Fruit fly (Drosophila melanogaster) whole organism, embryonic: ENCODE measurements around the gene CG1774.

Experiments
- Blimp-1 ChIP-seq: fragments of 200-800 bp; sonication (Bioruptor generic); optimal IDR thresholded peaks from 3 replicates; lab custom pipeline; 2018; ENCODE audit warnings: missing biosample characterization, missing genetic modification characterization, mild to moderate bottlenecking, moderate library complexity, missing genetic modification reagents
- CG11456 ChIP-seq: fragments of 200-800 bp; sonication (Bioruptor generic); IDR thresholded peaks from 3 replicates; pipeline ENCODE4 v1.3.6; 2022; ENCODE audit warnings: missing biosample characterization, missing genetic modification characterization
- CG14710 ChIP-seq: fragments of 200-800 bp; sonication (Bioruptor generic); optimal IDR thresholded peaks from 3 replicates; lab custom pipeline; 2019; ENCODE audit warnings: missing biosample characterization, mild to moderate bottlenecking, missing genetic modification characterization, moderate library complexity
- CG17361 ChIP-seq: fragments of 200-800 bp; sonication (Bioruptor generic); IDR thresholded peaks from 3 replicates; pipeline ENCODE4 v1.3.6; 2022; ENCODE audit warnings: missing biosample characterization, missing genetic modification characterization
- CG5953 ChIP-seq: fragments of 200-800 bp; sonication (Bioruptor generic); IDR thresholded peaks from 2 replicates; pipeline ENCODE4 v1.3.6; 2022; ENCODE audit warnings: missing biosample characterization, missing genetic modification characterization
- Gug ChIP-seq: fragments of 200-800 bp; sonication (Bioruptor generic); IDR thresholded peaks from 4 replicates; pipeline ENCODE4 v1.3.6; 2022; ENCODE audit warnings: missing biosample characterization, missing genetic modification characterization
- Hand ChIP-seq: fragments of 200-800 bp; sonication (Bioruptor generic); optimal IDR thresholded peaks from 2 replicates; lab custom pipeline; 2017; ENCODE audit warnings: mild to moderate bottlenecking, missing biosample characterization, missing genetic modification reagents, missing genetic modification characterization
- Mes4 ChIP-seq: fragments of 200-800 bp; sonication (Bioruptor generic); optimal IDR thresholded peaks from 2 replicates; lab custom pipeline; 2016; ENCODE audit warnings: missing biosample characterization, missing genetic modification characterization
- cwo ChIP-seq: fragments of 200-800 bp; sonication (Bioruptor generic); optimal IDR thresholded peaks from 3 replicates; lab custom pipeline; 2017; ENCODE audit warnings: missing biosample characterization, missing genetic modification characterization, mild to moderate bottlenecking, moderate library complexity, missing genetic modification reagents
- grau ChIP-seq: fragments of 200-800 bp; optimal IDR thresholded peaks from 3 replicates; lab custom pipeline; 2019; ENCODE audit warnings: missing biosample characterization, mild to moderate bottlenecking, missing genetic modification characterization, moderate library complexity
- gro ChIP-seq: fragments of 200-800 bp; sonication (Bioruptor generic); optimal IDR thresholded peaks from 2 replicates; lab custom pipeline; 2016; ENCODE audit warnings: missing biosample characterization, missing genetic modification characterization
- sens ChIP-seq: fragments of 200-800 bp; sonication (Bioruptor generic); peaks from one replicate; lab custom pipeline; 2016; ENCODE audit warnings: missing biosample characterization, missing genetic modification characterization
- z ChIP-seq: fragments of 200-800 bp; sonication (Bioruptor generic); IDR thresholded peaks from 3 replicates; pipeline ENCODE4 v1.3.6; 2022; ENCODE audit warnings: missing biosample characterization, missing genetic modification characterization
- zen2 ChIP-seq: fragments of 200-800 bp; sonication (Bioruptor generic); IDR thresholded peaks from 3 replicates; pipeline ENCODE4 v1.3.6; 2022; ENCODE audit warnings: missing biosample characterization, missing genetic modification characterization; ENCODE audit not compliant: partially characterized antibody

dm6 chr3R:31630376-31630775, 37.8 kb downstream of the CG1774 start:
- TF ChIP-seq CG5953 (no peak), Hand (peak; percentile 39), grau (tag; lab: Kevin White, UChicago) (peak; percentile 4), CG14710 (no peak), sens (GFP tag; lab: Kevin White, UChicago) (peak; percentile 53), gro (no peak), zen2 (GFP tag; lab: Robert Waterston, UW) (no peak), Gug (GFP tag; lab: Robert Waterston, UW) (peak; percentile 29; the same call in 1 of the 4 replicates), cwo (GFP tag; lab: Kevin White, UChicago) (peak; percentile 35), z (no peak), Mes4 (GFP tag; lab: Kevin White, UChicago) (no peak), CG11456 (GFP tag; lab: Robert Waterston, UW) (no peak), Blimp-1 (no peak), CG17361 (GFP tag; lab: Robert Waterston, UW) (no peak)
